Worm (Caenorhabditis elegans): ENCODE results near the gene Y7A5A.9.

- no peak for TF ChIP-seq pqm-1 (tag; optimal IDR thresholded peaks at IDR 0.05)
- TF ChIP-seq T20F7.1 (GFP tag; optimal IDR thresholded peaks at IDR 0.05): no peak
- TF ChIP-seq ceh-28 (tag; optimal IDR thresholded peaks at IDR 0.05): no peak
- no peak for TF ChIP-seq nhr-237 (tag; optimal IDR thresholded peaks at IDR 0.05)
- no peak for TF ChIP-seq lin-15B (tag; optimal IDR thresholded peaks at IDR 0.05)
- no peak for TF ChIP-seq lin-39 (tag; optimal IDR thresholded peaks at IDR 0.05)
- no peak for TF ChIP-seq unc-62 (GFP tag; optimal IDR thresholded peaks at IDR 0.05 in 1 of 2)
- no peak for TF ChIP-seq unc-62 (tag; optimal IDR thresholded peaks at IDR 0.05)
- TF ChIP-seq hlh-11 (tag; optimal IDR thresholded peaks at IDR 0.05): no peak
- no peak for TF ChIP-seq mxl-3 (GFP tag; optimal IDR thresholded peaks at IDR 0.05)
- TF ChIP-seq jun-1 (tag; optimal IDR thresholded peaks at IDR 0.05): no peak
Measured at ce11 chrX:15799595-15799994, 27.4 kb upstream of the Y7A5A.9 start, which contains the start of gene Y7A5A.6.

Data from whole organism, L4 larva.